Worm (Caenorhabditis elegans): ENCODE results near the gene pqn-82.

Gene pqn-82

DNA sequence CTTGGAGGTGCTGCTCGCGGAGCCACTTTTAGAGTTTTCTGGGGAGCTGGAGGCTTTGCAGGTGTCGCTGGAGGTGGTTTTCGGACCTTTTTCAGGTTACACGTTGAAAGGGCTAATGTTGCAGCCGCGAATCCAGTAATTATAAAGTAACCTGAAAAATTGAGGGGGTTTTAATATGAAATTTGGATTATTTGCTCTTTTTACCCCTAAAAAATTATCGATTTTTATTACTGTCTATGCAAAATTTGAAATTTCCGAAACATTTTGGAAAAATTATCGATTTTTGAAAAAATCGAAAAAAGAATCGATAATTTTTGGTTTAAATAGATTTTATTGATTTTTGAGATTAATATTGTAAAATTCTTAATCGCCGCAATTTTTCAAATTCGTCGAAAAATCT lies 44.6 kb downstream of the pqn-82 start:
- TF ChIP-seq W03F9.2 (tag; optimal IDR thresholded peaks at IDR 0.05) (no peak), him-1 (tag; optimal IDR thresholded peaks at IDR 0.05) (no peak), dao-5 (tag; optimal IDR thresholded peaks at IDR 0.05) (no peak)

DNA sequence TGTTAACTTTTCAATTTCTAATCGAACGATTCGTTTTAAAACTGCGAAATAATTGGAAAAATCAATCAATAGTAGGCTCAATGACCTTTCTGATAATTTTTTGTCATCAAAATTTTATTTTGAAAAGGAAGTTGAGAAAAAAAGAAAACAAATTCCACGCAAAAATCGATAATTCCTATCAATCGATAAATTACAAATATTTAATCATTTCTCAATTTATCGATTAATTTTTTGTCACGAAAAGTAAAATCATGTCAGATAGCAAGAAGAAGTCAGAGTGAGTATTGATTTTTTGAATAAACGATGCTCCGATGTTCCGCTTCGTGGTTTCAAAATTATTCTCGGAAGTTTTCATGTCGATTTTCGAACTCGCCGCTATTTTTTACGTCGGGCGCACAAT lies 45.0 kb downstream of the pqn-82 start, which contains the start of the genes B0524.5 and B0524.2:
B0524.5 (minus strand) TSS at position 40 of the 400 bp plus-strand sequence.
B0524.2 (plus strand) TSS at position 207 of the 400 bp plus-strand sequence.
- TF ChIP-seq dao-5 (tag; optimal IDR thresholded peaks at IDR 0.05), result no peak
- no peak for TF ChIP-seq W03F9.2 (tag; optimal IDR thresholded peaks at IDR 0.05)
- no peak for TF ChIP-seq him-1 (tag; optimal IDR thresholded peaks at IDR 0.05)

Data from whole organism, L4/young adult.